Worm (Caenorhabditis elegans) whole organism, young adult: ENCODE results near the gene ilcr-2.

Experiments
- F49E8.2 ChIP-seq: sonication (generic microtip); optimal IDR thresholded peaks from 3 replicates; lab custom pipeline; 2017; ENCODE audit warnings: missing genetic modification characterization, mild to moderate bottlenecking, missing compliant biosample characterization, antibody characterized with exemption, moderate library complexity; ENCODE audit not compliant: insufficient read depth
- K11D2.4 ChIP-seq: fragments of 200-800 bp; sonication (Bioruptor generic); IDR thresholded peaks from 2 replicates; pipeline ENCODE4 v1.3.6; 2022; ENCODE audit warnings: missing genetic modification reagents, missing genetic modification characterization, missing compliant biosample characterization
- athp-1 ChIP-seq: sonication (generic microtip); optimal IDR thresholded peaks from 2 replicates; lab custom pipeline; 2017; ENCODE audit warnings: mild to moderate bottlenecking, missing genetic modification characterization, missing compliant biosample characterization
- hlh-12 ChIP-seq: sonication (generic microtip); optimal IDR thresholded peaks from 2 replicates; lab custom pipeline; 2016; ENCODE audit warnings: missing genetic modification characterization, missing compliant biosample characterization

DNA sequence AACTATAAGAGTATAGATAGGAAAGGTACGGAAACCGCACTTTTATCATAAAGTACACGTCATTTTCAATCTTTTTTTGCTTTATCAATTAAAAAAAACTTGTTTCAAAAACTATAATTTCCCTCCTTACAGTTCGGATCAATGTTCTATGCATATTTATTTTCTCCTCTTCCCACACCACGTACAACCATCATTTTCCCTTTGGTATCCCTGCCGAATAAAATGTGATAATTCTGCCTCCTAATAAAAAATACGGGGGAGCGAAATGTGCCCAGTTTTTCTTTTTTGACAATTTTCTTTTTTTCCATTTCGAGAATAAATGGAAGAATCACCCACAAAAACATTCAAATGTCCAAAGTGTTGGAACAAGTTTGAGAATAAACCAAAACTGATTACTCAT is 40.5 kb downstream of the ilcr-2 start, which contains the start of gene ZK177.3:
- TF ChIP-seq hlh-12, result no peak
- TF ChIP-seq athp-1 (tag; lab: Kevin White, UChicago), result no peak
- no peak for TF ChIP-seq F49E8.2 (tag; lab: Kevin White, UChicago)
- TF ChIP-seq K11D2.4, result no peak
